Fruit fly (Drosophila melanogaster): Measurements from ENCODE around the gene AGO2.
A peak's percentile ranks its signal among the peaks of the same experiment; 100 is the strongest.

The AGO2 gene

DNA sequence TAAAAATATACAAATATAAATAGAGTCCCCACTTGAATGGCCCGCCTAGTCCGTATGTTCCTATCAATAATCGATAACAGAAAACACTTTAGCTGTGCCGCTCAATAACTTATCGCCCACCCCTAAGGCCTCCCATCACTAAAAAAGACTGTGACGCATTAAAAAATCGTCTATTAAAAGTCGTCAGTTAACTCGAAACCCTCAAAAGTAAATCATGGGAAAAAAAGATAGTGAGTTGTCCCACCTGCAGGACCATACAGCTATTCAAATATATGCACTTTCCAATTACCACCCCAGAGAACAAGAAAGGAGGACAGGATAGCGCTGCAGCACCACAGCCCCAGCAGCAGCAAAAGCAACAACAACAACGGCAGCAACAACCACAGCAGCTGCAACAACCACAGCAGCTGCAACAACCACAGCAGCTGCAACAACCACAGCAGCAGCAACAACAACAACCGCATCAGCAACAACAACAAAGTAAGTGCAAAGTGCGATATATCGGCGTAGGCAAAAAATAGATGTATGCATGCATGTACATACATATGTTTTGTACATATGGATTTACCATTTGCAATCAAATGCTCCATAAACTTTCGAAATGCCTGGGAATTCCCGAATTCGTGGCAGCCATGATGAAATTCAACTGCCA, at the start of gene AGO2:
AGO2 (plus strand) TSS at position 121 of the 652 bp plus-strand sequence.
- TF ChIP-seq noc (tag; optimal IDR thresholded peaks at IDR 0.05) = no peak

dm6 chr3L:15504687-15505086, 49.2 kb upstream of the AGO2 start, which contains the start of gene CG7857:
Gene CG7857 (minus strand): TSS chr3L:15504894.
- TF ChIP-seq noc (tag; optimal IDR thresholded peaks at IDR 0.05) = no peak

dm6 chr3L:15506174-15506926, 47.6 kb upstream of the AGO2 start:
- TF ChIP-seq noc (tag; optimal IDR thresholded peaks at IDR 0.05) = no peak

DNA sequence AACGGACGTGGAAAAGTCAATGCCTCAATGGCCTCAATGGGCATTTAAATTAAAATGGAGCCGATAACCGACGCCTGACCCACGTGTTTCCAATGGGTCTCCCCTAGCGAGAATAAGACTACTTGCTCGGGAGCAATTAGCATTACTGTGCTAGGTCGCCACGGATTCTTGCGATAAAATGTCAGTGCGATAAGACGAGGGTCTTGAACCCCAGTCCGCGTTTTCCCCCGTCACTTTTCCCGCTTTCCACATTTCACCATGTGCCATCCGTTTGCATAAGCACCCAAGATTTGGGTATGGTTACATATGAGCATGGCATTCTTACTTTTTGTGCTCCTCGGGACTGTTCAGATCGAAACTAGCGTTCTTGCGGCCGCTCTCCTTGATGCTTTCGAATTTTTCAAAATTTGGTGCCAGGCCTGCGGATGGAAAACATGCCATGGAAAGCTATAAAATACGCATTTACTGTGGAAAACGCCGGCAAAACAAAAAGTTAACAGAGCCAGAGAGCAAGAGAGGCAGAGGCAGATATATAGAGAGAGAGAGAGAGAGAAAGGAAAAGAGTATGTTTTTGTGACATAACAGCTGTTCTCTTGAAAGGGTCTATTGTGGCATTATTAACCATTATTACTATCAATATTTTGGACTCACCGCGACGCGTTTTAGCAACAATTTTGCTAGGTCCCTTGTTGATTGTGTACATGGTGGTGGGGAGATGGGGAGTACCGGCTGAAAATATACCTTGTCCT, 46.6 kb upstream of the AGO2 start:
- no peak for TF ChIP-seq noc (tag; optimal IDR thresholded peaks at IDR 0.05)

- peak; percentile 99 for TF ChIP-seq noc (tag; optimal IDR thresholded peaks at IDR 0.05)
Measured at dm6 chr3L:15508233-15508632, 45.7 kb upstream of the AGO2 start, which contains the start of gene CG7841. Gene CG7841 (minus strand): TSS chr3L:15508252.

DNA sequence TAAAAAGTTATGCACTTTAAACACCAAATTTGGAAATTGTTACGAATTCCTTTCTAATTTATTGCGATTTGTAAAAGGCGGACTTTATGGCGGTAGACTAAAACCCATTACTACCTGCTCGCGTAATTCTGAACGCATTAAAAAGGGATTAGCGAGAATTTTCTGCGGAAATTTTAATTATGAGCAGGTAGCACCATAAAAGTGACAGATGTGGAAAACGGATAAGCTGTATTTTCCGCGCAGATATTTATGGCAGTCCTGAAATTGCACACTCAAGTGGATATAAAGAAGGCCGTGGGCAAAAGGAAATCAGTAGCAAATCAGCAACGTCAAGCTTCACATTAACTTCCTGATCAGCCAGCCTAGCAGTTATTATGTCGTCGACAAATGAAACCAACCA, 45.2 kb upstream of the AGO2 start, which contains the start of gene Z600:
Z600 (plus strand) TSS at position 312 of the 400 bp plus-strand sequence.
- TF ChIP-seq noc (tag; optimal IDR thresholded peaks at IDR 0.05) = no peak

DNA sequence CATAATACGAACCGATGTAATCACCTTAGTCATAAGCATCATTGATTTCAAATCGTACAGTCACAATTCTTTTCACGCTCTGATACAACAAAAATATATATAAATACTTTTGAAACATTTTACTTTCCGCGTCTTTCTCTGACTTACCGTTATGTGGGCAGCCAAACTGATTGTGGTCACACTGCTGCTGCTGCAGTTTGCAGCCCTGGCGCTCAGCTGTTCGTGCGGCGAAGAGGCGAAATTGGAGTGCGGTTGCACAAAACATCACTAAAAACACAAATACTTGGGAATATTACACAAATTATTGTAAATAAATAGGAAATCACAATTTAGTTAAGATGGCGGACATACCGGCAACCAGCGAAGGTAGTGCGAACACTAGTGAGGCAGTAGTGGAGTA, 44.5 kb upstream of the AGO2 start, which contains the start of the genes gdl and gdl-ORF39:
gdl (plus strand) TSS at position 48 of the 400 bp plus-strand sequence.
gdl-ORF39 (plus strand) TSS at position 48 of the 400 bp plus-strand sequence.
- no peak for TF ChIP-seq noc (tag; optimal IDR thresholded peaks at IDR 0.05)

DNA sequence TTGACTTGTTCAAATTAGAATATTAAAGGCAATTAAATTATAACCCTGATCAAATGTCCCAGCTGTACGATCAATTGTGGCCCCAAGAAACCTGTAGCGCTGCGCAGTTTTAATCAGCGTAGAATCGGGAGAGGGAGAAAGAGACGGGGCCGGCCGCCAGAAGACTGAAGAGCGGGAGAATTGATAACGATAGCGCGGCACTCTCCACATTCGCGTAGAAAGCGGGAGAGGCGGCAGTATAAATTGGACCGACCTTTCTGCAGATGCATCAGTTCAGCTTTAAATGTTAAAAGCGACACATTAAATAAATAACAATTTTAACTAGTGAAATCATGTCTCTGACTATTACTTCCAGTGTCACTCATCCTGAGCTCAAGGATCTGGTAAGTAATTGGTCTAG, 43.1 kb upstream of the AGO2 start, which contains the start of gene MsrA:
MsrA (plus strand) TSS at position 266 of the 400 bp plus-strand sequence.
- TF ChIP-seq noc (tag; optimal IDR thresholded peaks at IDR 0.05) = peak; percentile 16

dm6 chr3L:15511688-15512250, 42.1 kb upstream of the AGO2 start:
- TF ChIP-seq noc (tag; optimal IDR thresholded peaks at IDR 0.05) = no peak

dm6 chr3L:15513264-15513663, 40.6 kb upstream of the AGO2 start:
- no peak for TF ChIP-seq noc (tag; optimal IDR thresholded peaks at IDR 0.05)

DNA sequence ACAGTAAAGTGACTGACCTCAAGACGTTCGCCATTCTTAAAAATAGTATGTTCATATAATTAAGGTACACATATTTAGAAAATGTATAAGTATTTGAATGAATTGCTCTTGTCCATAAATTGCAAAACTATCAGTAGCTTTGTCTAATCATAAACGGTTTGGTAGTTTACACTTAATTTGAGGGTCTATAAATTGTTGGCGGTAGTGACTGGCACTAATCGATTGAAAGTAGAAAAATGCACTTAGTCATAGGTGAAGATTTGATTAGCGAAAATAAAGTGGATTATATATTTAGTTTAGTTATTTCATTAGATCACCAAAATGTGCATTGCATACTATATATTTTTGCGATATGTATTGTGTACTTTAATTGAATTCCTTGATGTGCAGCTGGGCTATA, 40.2 kb upstream of the AGO2 start:
- peak; percentile 42 for TF ChIP-seq noc (tag; optimal IDR thresholded peaks at IDR 0.05)

- peak; percentile 61 for TF ChIP-seq noc (tag; optimal IDR thresholded peaks at IDR 0.05)
Measured at dm6 chr3L:15514405-15514804, 39.5 kb upstream of the AGO2 start.

dm6 chr3L:15514814-15515495, 39.0 kb upstream of the AGO2 start:
- TF ChIP-seq noc (tag; optimal IDR thresholded peaks at IDR 0.05) = peak; percentile 3

- TF ChIP-seq noc (tag; optimal IDR thresholded peaks at IDR 0.05) = no peak
Measured at dm6 chr3L:15516440-15516839, 37.5 kb upstream of the AGO2 start.

dm6 chr3L:15516956-15517355, 37.0 kb upstream of the AGO2 start, which contains the start of gene CG13454:
Gene CG13454 (minus strand): TSS chr3L:15517056.
- TF ChIP-seq noc (tag; optimal IDR thresholded peaks at IDR 0.05) = no peak
